Fruit fly (Drosophila melanogaster) whole organism, pupa: ENCODE results near the gene lmgA.

Experiments
- CG10348 ChIP-seq: fragments of 200-800 bp; sonication (Bioruptor generic); IDR thresholded peaks from 2 replicates; pipeline ENCODE4 v1.3.6; 2022; ENCODE audit warnings: missing biosample characterization, missing genetic modification characterization
- CG12605 ChIP-seq: fragments of 200-800 bp; sonication (Bioruptor generic); IDR thresholded peaks from 2 replicates; pipeline ENCODE4 v1.3.6; 2022; ENCODE audit warnings: missing biosample characterization, missing genetic modification characterization
- CG13204 ChIP-seq: fragments of 200-800 bp; sonication (Bioruptor generic); optimal IDR thresholded peaks from 2 replicates; lab custom pipeline; 2018; ENCODE audit warnings: missing biosample characterization, mild to moderate bottlenecking, missing genetic modification characterization, moderate library complexity
- CG14655 ChIP-seq: fragments of 200-800 bp; sonication (Bioruptor generic); optimal IDR thresholded peaks from 3 replicates; lab custom pipeline; 2017; ENCODE audit warnings: mild to moderate bottlenecking, missing biosample characterization, missing genetic modification reagents, missing genetic modification characterization
- CG15710 ChIP-seq: fragments of 200-800 bp; sonication (Bioruptor generic); optimal IDR thresholded peaks from 2 replicates; lab custom pipeline; 2018; ENCODE audit warnings: missing biosample characterization, mild to moderate bottlenecking, missing genetic modification characterization, moderate library complexity
- CG17806 ChIP-seq: fragments of 200-800 bp; sonication (Bioruptor generic); optimal IDR thresholded peaks from 2 replicates; lab custom pipeline; 2018; ENCODE audit warnings: missing biosample characterization, mild to moderate bottlenecking, missing genetic modification characterization, moderate library complexity
- CG32121 ChIP-seq: fragments of 200-800 bp; sonication (Bioruptor generic); IDR thresholded peaks from 2 replicates; pipeline ENCODE4 v1.3.6; 2022; ENCODE audit warnings: missing biosample characterization, missing genetic modification characterization
- CG34367 ChIP-seq: fragments of 200-800 bp; sonication (Bioruptor generic); optimal IDR thresholded peaks from 2 replicates; lab custom pipeline; 2018; ENCODE audit warnings: missing biosample characterization, mild to moderate bottlenecking, missing genetic modification characterization
- CG4496 ChIP-seq: fragments of 200-800 bp; sonication (Bioruptor generic); IDR thresholded peaks from 3 replicates; pipeline ENCODE4 v1.3.6; 2022; ENCODE audit warnings: missing biosample characterization, missing genetic modification characterization
- CG8159 ChIP-seq: fragments of 200-800 bp; sonication (Bioruptor generic); optimal IDR thresholded peaks from 3 replicates; lab custom pipeline; 2018; ENCODE audit warnings: missing biosample characterization, mild to moderate bottlenecking, missing genetic modification characterization, moderate library complexity
- CG8301 ChIP-seq: fragments of 200-800 bp; sonication (Bioruptor generic); optimal IDR thresholded peaks from 2 replicates; lab custom pipeline; 2018; ENCODE audit warnings: missing biosample characterization, mild to moderate bottlenecking, missing genetic modification characterization
- CG9948 ChIP-seq: fragments of 200-800 bp; sonication (Bioruptor generic); optimal IDR thresholded peaks from 2 replicates; lab custom pipeline; 2018; ENCODE audit warnings: missing biosample characterization, mild to moderate bottlenecking, missing genetic modification characterization, moderate library complexity
- D1 ChIP-seq: fragments of 200-800 bp; sonication (Bioruptor generic); optimal IDR thresholded peaks from 2 replicates; lab custom pipeline; 2018; ENCODE audit warnings: missing biosample characterization, mild to moderate bottlenecking, missing genetic modification characterization, moderate library complexity
- EcR ChIP-seq: fragments of 200-800 bp; sonication (Bioruptor generic); optimal IDR thresholded peaks from 3 replicates; lab custom pipeline; 2019; ENCODE audit warnings: missing biosample characterization, missing genetic modification characterization, mild to moderate bottlenecking, moderate library complexity, missing genetic modification reagents
- Ets98B ChIP-seq: fragments of 200-800 bp; sonication (Bioruptor generic); IDR thresholded peaks from 2 replicates; pipeline ENCODE4 v1.3.6; 2022; ENCODE audit warnings: missing biosample characterization, missing genetic modification characterization
- Pif1A ChIP-seq: fragments of 200-800 bp; sonication (Bioruptor generic); optimal IDR thresholded peaks from 3 replicates; lab custom pipeline; 2016; ENCODE audit warnings: missing biosample characterization, missing genetic modification characterization
- Pif1B ChIP-seq: fragments of 200-800 bp; sonication (Bioruptor generic); optimal IDR thresholded peaks from 3 replicates; lab custom pipeline; 2016; ENCODE audit warnings: missing biosample characterization, missing genetic modification characterization
- Snoo ChIP-seq: fragments of 200-800 bp; sonication (Bioruptor generic); optimal IDR thresholded peaks from 3 replicates; lab custom pipeline; 2017; ENCODE audit warnings: missing biosample characterization, mild to moderate bottlenecking, missing genetic modification characterization, inconsistent platforms
- fd96Ca ChIP-seq: fragments of 200-800 bp; sonication (Bioruptor generic); IDR thresholded peaks from 3 replicates; pipeline ENCODE4 v1.3.6; 2022; ENCODE audit warnings: missing biosample characterization, missing genetic modification characterization
- gl ChIP-seq: fragments of 200-800 bp; sonication (Bioruptor generic); optimal IDR thresholded peaks from 2 replicates; lab custom pipeline; 2018; ENCODE audit warnings: missing biosample characterization, mild to moderate bottlenecking, missing genetic modification characterization
- rn ChIP-seq: fragments of 200-800 bp; sonication (Bioruptor generic); IDR thresholded peaks from 2 replicates; pipeline ENCODE4 v1.3.6; 2022; ENCODE audit warnings: missing biosample characterization, missing genetic modification characterization

lmgA gene

dm6 chr2L:8528318-8528717 lies at the start of gene lmgA, which contains the start of gene lmgB:
Gene lmgA, minus strand, starts transcription at chr2L:8528618.
Gene lmgB, minus strand, starts transcription at chr2L:8528618.
- TF ChIP-seq CG13204 (GFP tag; lab: Kevin White, UChicago) (no peak), Pif1A (no peak), rn (GFP tag; lab: Robert Waterston, UW) (no peak), CG14655 (GFP tag; lab: Kevin White, UChicago) (no peak), CG17806 (tag; lab: Kevin White, UChicago) (peak; percentile 2), CG4496 (GFP tag; lab: Robert Waterston, UW) (no peak), CG9948 (no peak), Snoo (tag; lab: Kevin White, UChicago) (no peak)

dm6 chr2L:8576496-8577000 lies 48.1 kb upstream of the lmgA start:
- TF ChIP-seq CG4496 (GFP tag; lab: Robert Waterston, UW) = 0 out of 3 replicates have a peak, but pooled peaks have one; percentile 33
- no peak for TF ChIP-seq Snoo (tag; lab: Kevin White, UChicago)
- TF ChIP-seq fd96Ca = no peak
- TF ChIP-seq, all 21 proteins: peak for 1

dm6 chr2L:8574947-8575346 lies 46.5 kb upstream of the lmgA start:
- TF ChIP-seq Pif1A = peak; percentile 94
- TF ChIP-seq Ets98B (GFP tag; lab: Robert Waterston, UW) = peak; percentile 93
- TF ChIP-seq Pif1B (GFP tag; lab: Kevin White, UChicago) = peak; percentile 94
- peak; percentile 97 for TF ChIP-seq CG4496 (GFP tag; lab: Robert Waterston, UW)
- TF ChIP-seq CG8301 (tag; lab: Kevin White, UChicago) = peak; percentile 93
- TF ChIP-seq CG12605 (GFP tag; lab: Robert Waterston, UW) = peak; percentile 96
- peak; percentile 83 for TF ChIP-seq Snoo (tag; lab: Kevin White, UChicago)
- peak; percentile 92 for TF ChIP-seq CG32121 (GFP tag; lab: Robert Waterston, UW)
- TF ChIP-seq EcR = peak; percentile 29
- TF ChIP-seq CG10348 (GFP tag; lab: Robert Waterston, UW) = peak; percentile 66; the same call in 1 of the 2 replicates
- TF ChIP-seq CG34367 (tag; lab: Kevin White, UChicago) = peak; percentile 93
- peak; percentile 88 for TF ChIP-seq gl
- peak; percentile 95 for TF ChIP-seq CG9948
- peak; percentile 83 for TF ChIP-seq D1
- TF ChIP-seq CG15710 (tag; lab: Kevin White, UChicago) = peak; percentile 94
- peak; percentile 94 for TF ChIP-seq fd96Ca
- TF ChIP-seq CG13204 (GFP tag; lab: Kevin White, UChicago) = peak; percentile 86
- TF ChIP-seq CG14655 (GFP tag; lab: Kevin White, UChicago) = peak; percentile 94
- TF ChIP-seq rn (GFP tag; lab: Robert Waterston, UW) = peak; percentile 90
- TF ChIP-seq CG8159 (tag; lab: Kevin White, UChicago) = peak; percentile 94
- TF ChIP-seq CG17806 (tag; lab: Kevin White, UChicago) = peak; percentile 95

DNA sequence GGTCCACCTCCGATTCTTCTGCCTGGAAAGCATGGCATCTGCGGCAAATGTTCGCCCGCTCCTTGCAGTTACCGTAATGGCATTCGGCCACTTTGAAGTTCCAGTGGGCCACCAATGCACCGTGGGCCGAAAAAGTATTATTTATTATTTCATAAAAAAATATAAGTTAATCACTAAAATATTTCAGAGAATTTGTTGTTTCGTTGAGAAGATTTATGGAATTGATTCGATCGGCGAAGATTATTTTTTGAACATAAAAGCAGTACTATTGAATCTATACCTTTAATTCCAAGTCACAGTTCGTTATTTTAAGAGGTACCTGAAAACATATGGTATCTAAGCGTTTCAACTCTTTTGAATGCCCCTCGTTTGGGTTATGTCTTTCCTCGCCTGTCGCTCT lies 45.8 kb upstream of the lmgA start:
- TF ChIP-seq CG8301 (tag; lab: Kevin White, UChicago) (peak; percentile 43), D1 (no peak), CG8159 (tag; lab: Kevin White, UChicago) (peak; percentile 50), EcR (no peak), CG34367 (tag; lab: Kevin White, UChicago) (peak; percentile 5), CG9948 (peak; percentile 55), rn (GFP tag; lab: Robert Waterston, UW) (no peak), CG32121 (GFP tag; lab: Robert Waterston, UW) (no peak), CG17806 (tag; lab: Kevin White, UChicago) (peak; percentile 38), fd96Ca (no peak), Pif1B (GFP tag; lab: Kevin White, UChicago) (no peak), Pif1A (no peak), CG13204 (GFP tag; lab: Kevin White, UChicago) (no peak), CG14655 (GFP tag; lab: Kevin White, UChicago) (peak; percentile 54), CG15710 (tag; lab: Kevin White, UChicago) (peak; percentile 41), CG12605 (GFP tag; lab: Robert Waterston, UW) (no peak)

dm6 chr2L:8572900-8573299 lies 44.5 kb upstream of the lmgA start:
- TF ChIP-seq CG15710 (tag; lab: Kevin White, UChicago) (peak; percentile 66), CG10348 (GFP tag; lab: Robert Waterston, UW) (no peak), CG13204 (GFP tag; lab: Kevin White, UChicago) (peak; percentile 21), EcR (no peak), CG12605 (GFP tag; lab: Robert Waterston, UW) (peak; percentile 41), CG34367 (tag; lab: Kevin White, UChicago) (peak; percentile 48), D1 (no peak), CG9948 (peak; percentile 56), CG8301 (tag; lab: Kevin White, UChicago) (peak; percentile 16), rn (GFP tag; lab: Robert Waterston, UW) (no peak), Pif1A (peak; percentile 66), CG17806 (tag; lab: Kevin White, UChicago) (peak; percentile 60), CG32121 (GFP tag; lab: Robert Waterston, UW) (no peak), Snoo (tag; lab: Kevin White, UChicago) (peak; percentile 29), CG8159 (tag; lab: Kevin White, UChicago) (peak; percentile 70), CG4496 (GFP tag; lab: Robert Waterston, UW) (no peak), Pif1B (GFP tag; lab: Kevin White, UChicago) (peak; percentile 47), gl (no peak), Ets98B (GFP tag; lab: Robert Waterston, UW) (no peak), CG14655 (GFP tag; lab: Kevin White, UChicago) (peak; percentile 50), fd96Ca (no peak)
